Worm (Caenorhabditis elegans): Measurements from ENCODE around the gene M01D1.12.

- no peak for TF ChIP-seq aly-1 (tag; optimal IDR thresholded peaks at IDR 0.05)
- TF ChIP-seq ama-1 (optimal IDR thresholded peaks at IDR 0.05) = no peak
- TF ChIP-seq F13C5.2 (tag; optimal IDR thresholded peaks at IDR 0.05) = no peak
- no peak for TF ChIP-seq ceh-13 (GFP tag; optimal IDR thresholded peaks at IDR 0.05)
- no peak for TF ChIP-seq tbx-11 (GFP tag; IDR thresholded peaks at IDR 0.05)
- TF ChIP-seq hmbx-1 (tag; optimal IDR thresholded peaks at IDR 0.05) = no peak
- TF ChIP-seq hmg-4 (GFP tag; optimal IDR thresholded peaks at IDR 0.05) = no peak
- no peak for TF ChIP-seq sea-1 (GFP tag; conservative IDR thresholded peaks at IDR 0.05)
- no peak for TF ChIP-seq tra-4 (tag; optimal IDR thresholded peaks at IDR 0.05)
- TF ChIP-seq tbx-37 (GFP tag; conservative IDR thresholded peaks at IDR 0.05) = no peak
- no peak for TF ChIP-seq ets-7 (tag; optimal IDR thresholded peaks at IDR 0.05)
These were observed 47.6 kb upstream of the M01D1.12 start, which contains the start of the genes fbxc-17 and fbxc-15 for ce11 chrII:979135-979534.

Data from whole organism, early embryonic.